Worm (Caenorhabditis elegans) whole organism, L2 larva: ENCODE measurements around the gene nas-16.

Experiments used
- ama-1 ChIP-seq: fragments of 150-350 bp; optimal IDR thresholded peaks from 2 replicates; lab custom pipeline; 2018; ENCODE audit warnings: inconsistent platforms
- lin-13 ChIP-seq: fragments of 150-350 bp; optimal IDR thresholded peaks from 2 replicates; lab custom pipeline; 2014; ENCODE audit warnings: missing biosample characterization, missing genetic modification reagents, missing genetic modification characterization
- lsy-2 ChIP-seq, 2 experiments: fragments of 150-350 bp in 1 of 2; sonication (generic microtip) in 1 of 2; optimal IDR thresholded peaks; 2 replicates each; lab custom pipeline; 2014 to 2017; ENCODE audit warnings: missing biosample characterization in 2 of 2, missing genetic modification characterization in 2 of 2
- mab-5 ChIP-seq: fragments of 150-350 bp; optimal IDR thresholded peaks from 2 replicates; lab custom pipeline; 2014; ENCODE audit warnings: missing biosample characterization, missing genetic modification characterization
- mdl-1 ChIP-seq, 2 experiments: fragments of 150-350 bp in 1 of 2; sonication (generic microtip) in 1 of 2; optimal IDR thresholded peaks; 2 replicates each; lab custom pipeline; 2017; ENCODE audit warnings: missing biosample characterization in 2 of 2, missing genetic modification characterization in 2 of 2
- nhr-6 ChIP-seq: fragments of 150-350 bp; optimal IDR thresholded peaks from 2 replicates; lab custom pipeline; 2014; ENCODE audit warnings: missing biosample characterization, missing genetic modification characterization
- nhr-77 ChIP-seq: fragments of 150-350 bp; optimal IDR thresholded peaks from 2 replicates; lab custom pipeline; 2014; ENCODE audit warnings: missing biosample characterization, missing genetic modification characterization
- unc-55 ChIP-seq: fragments of 150-350 bp; sonication (generic microtip); optimal IDR thresholded peaks from 3 replicates; lab custom pipeline; 2014; ENCODE audit warnings: missing biosample characterization, missing genetic modification reagents, missing genetic modification characterization
- ztf-11 ChIP-seq: sonication (generic microtip); optimal IDR thresholded peaks from 2 replicates; lab custom pipeline; 2017; ENCODE audit warnings: missing biosample characterization, missing genetic modification characterization
- ztf-4 ChIP-seq: fragments of 150-350 bp; optimal IDR thresholded peaks from 2 replicates; lab custom pipeline; 2014; ENCODE audit warnings: missing biosample characterization, missing genetic modification characterization

- TF ChIP-seq ztf-11 (tag; lab: Kevin White, UChicago) = no peak
- TF ChIP-seq lsy-2 (tag; optimal IDR thresholded peaks at IDR 0.05; lab: Kevin White, UChicago) = no peak
- no peak for TF ChIP-seq mdl-1 (tag; optimal IDR thresholded peaks at IDR 0.05; lab: Kevin White, UChicago)
- no peak for TF ChIP-seq lin-13 (GFP tag; lab: Kevin White, UChicago)
- no peak for TF ChIP-seq nhr-6 (tag; lab: Kevin White, UChicago)
- TF ChIP-seq unc-55 (GFP tag; lab: Kevin White, UChicago) = no peak
- TF ChIP-seq nhr-77 (tag; lab: Kevin White, UChicago) = no peak
- no peak for TF ChIP-seq mab-5
- TF ChIP-seq ztf-4 (tag; lab: Kevin White, UChicago) = no peak
- no peak for TF ChIP-seq ama-1
Observed at ce11 chrV:11402610-11403009, 10.5 kb downstream of the nas-16 start, which contains the start of gene nas-19.
